Fruit fly (Drosophila melanogaster): ENCODE measurements around the gene plh.
A peak's percentile ranks its signal among the peaks of the same experiment; 100 is the strongest.

The plh gene

DNA sequence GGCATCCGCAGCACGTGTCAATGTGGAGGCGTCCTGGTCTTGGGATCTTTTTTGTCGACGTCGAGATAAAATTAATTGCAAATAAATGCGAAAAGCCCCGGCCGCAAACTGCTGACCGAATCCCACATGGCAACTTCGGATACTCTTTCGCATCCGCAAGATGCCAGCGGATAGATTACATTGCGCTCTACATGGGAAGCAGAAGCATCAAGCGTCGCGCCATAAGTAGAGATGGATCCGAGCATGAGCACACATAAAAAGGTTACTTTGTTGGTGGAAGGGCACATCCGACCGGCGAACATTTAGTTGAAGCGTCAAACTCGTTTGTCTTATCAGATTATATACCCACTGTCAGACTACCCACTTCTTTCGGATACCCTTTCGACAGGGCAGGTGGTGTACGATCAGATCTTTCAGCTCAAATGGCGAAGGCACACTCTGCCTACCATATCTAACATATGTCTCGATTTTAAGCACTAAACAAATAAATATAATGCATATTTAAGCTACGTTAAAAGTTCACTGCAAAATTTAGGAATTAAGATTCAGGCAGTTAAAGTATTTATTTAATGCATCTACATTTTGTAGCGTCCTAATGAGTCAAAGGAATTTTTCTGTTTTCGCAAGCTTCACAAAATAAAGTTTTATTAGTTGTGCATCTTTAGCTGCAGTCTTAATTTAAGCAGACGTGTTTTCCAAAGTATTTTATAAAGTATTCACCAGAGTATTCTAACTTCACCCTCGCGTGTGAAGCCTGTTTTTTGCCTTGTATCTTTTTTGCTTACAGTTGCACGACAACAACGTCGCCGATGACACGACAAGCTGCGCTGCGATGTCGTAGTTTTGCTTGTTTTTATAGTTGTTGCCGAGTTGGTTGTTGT lies 31.5 kb upstream of the plh start (continued):
- TF ChIP-seq vvl (GFP tag; IDR thresholded peaks at IDR 0.05) (no peak), phol (tag; optimal IDR thresholded peaks at IDR 0.05) (peak; percentile 0), CG2678 (tag; optimal IDR thresholded peaks at IDR 0.05) (peak; percentile 7), CG14050 (GFP tag; IDR thresholded peaks at IDR 0.05) (no peak), tap (tag; optimal IDR thresholded peaks at IDR 0.05) (peak; percentile 5), CG4328 (GFP tag; optimal IDR thresholded peaks at IDR 0.05) (no peak), CG9609 (GFP tag; optimal IDR thresholded peaks at IDR 0.05) (no peak), lola (GFP tag; optimal IDR thresholded peaks at IDR 0.05) (peak in 1 of 3 experiments; percentile 2), Med (GFP tag) (peak; percentile 44), Oli (tag; optimal IDR thresholded peaks at IDR 0.05) (peak; percentile 37), CG4404 (GFP tag; IDR thresholded peaks at IDR 0.05) (no peak), CG11504 (tag; optimal IDR thresholded peaks at IDR 0.05) (peak; percentile 35), oc (tag; optimal IDR thresholded peaks at IDR 0.05) (peak; percentile 0), tio (GFP tag; optimal IDR thresholded peaks at IDR 0.05) (peak; percentile 14), CG33213 (GFP tag; optimal IDR thresholded peaks at IDR 0.05) (no peak), chm (GFP tag; IDR thresholded peaks at IDR 0.05) (0 out of 2 replicates have a peak, but pooled peaks have one; percentile 41), Sry-δ (GFP tag; optimal IDR thresholded peaks at IDR 0.05) (no peak), ranshi (GFP tag; IDR thresholded peaks at IDR 0.05) (no peak), CG2199 (GFP tag; IDR thresholded peaks at IDR 0.05) (no peak), CG9797 (GFP tag; optimal IDR thresholded peaks at IDR 0.05) (no peak), aop (GFP tag; IDR thresholded peaks at IDR 0.05) (no peak), nmo (GFP tag; optimal IDR thresholded peaks at IDR 0.05) (peak; percentile 31), CG3281 (GFP tag; optimal IDR thresholded peaks at IDR 0.05) (no peak), CG1603 (tag; optimal IDR thresholded peaks at IDR 0.05) (peak; percentile 7), Hr51 (GFP tag; optimal IDR thresholded peaks at IDR 0.05) (peak in 1 of 2 experiments; percentile 4), CG17361 (GFP tag; IDR thresholded peaks at IDR 0.05) (0 out of 3 replicates have a peak, but pooled peaks have one; percentile 29), z (GFP tag; IDR thresholded peaks at IDR 0.05) (0 out of 3 replicates have a peak, but pooled peaks have one; percentile 41), D19A (tag; optimal IDR thresholded peaks at IDR 0.05) (peak; percentile 88), CG15011 (GFP tag; optimal IDR thresholded peaks at IDR 0.05) (peak; percentile 7)

- peak; percentile 8 for TF ChIP-seq CG4707 (GFP tag; optimal IDR thresholded peaks at IDR 0.05)
- TF ChIP-seq bowl (GFP tag; IDR thresholded peaks at IDR 0.05), result no peak
- TF ChIP-seq lmd (GFP tag; IDR thresholded peaks at IDR 0.05), result 0 out of 2 replicates have a peak, but pooled peaks have one; percentile 27
- TF ChIP-seq vvl (GFP tag; IDR thresholded peaks at IDR 0.05), result peak; percentile 33; the same call in 1 of the 2 replicates
- TF ChIP-seq CG7745 (tag; optimal IDR thresholded peaks at IDR 0.05), result no peak
- TF ChIP-seq CG32532 (GFP tag; IDR thresholded peaks at IDR 0.05), result 0 out of 2 replicates have a peak, but pooled peaks have one; percentile 26
- TF ChIP-seq aop (GFP tag; IDR thresholded peaks at IDR 0.05), result 0 out of 2 replicates have a peak, but pooled peaks have one; percentile 4
- peak; percentile 18 for TF ChIP-seq Kr (GFP tag; optimal IDR thresholded peaks at IDR 0.05)
- peak; percentile 51 for TF ChIP-seq gcm (GFP tag; optimal IDR thresholded peaks at IDR 0.05)
- TF ChIP-seq vfl (GFP tag; optimal IDR thresholded peaks at IDR 0.05), result no peak
- 0 out of 2 replicates have a peak, but pooled peaks have one; percentile 5 for TF ChIP-seq Oaz (GFP tag; IDR thresholded peaks at IDR 0.05)
- TF ChIP-seq chinmo (GFP tag; IDR thresholded peaks at IDR 0.05; ENCODE audit: partially characterized antibody), result 0 out of 4 replicates have a peak, but pooled peaks have one; percentile 52
- TF ChIP-seq grn (GFP tag; optimal IDR thresholded peaks at IDR 0.05), result peak; percentile 42
- peak; percentile 92 for TF ChIP-seq crol (GFP tag; IDR thresholded peaks at IDR 0.05)
- TF ChIP-seq shn (GFP tag; optimal IDR thresholded peaks at IDR 0.05), result no peak
- peak; percentile 35 for TF ChIP-seq Med (GFP tag)
- peak; percentile 24 for TF ChIP-seq twi (tag; optimal IDR thresholded peaks at IDR 0.05)
- TF ChIP-seq Nf-YA (GFP tag; IDR thresholded peaks at IDR 0.05), result 0 out of 2 replicates have a peak, but pooled peaks have one; percentile 7
- TF ChIP-seq CG5180 (GFP tag; optimal IDR thresholded peaks at IDR 0.05), result peak; percentile 1
- TF ChIP-seq ttk (GFP tag; IDR thresholded peaks at IDR 0.05), result peak; percentile 23; the same call in 1 of the 2 replicates
- TF ChIP-seq CG1603 (tag; optimal IDR thresholded peaks at IDR 0.05), result peak; percentile 5
- 0 out of 3 replicates have a peak, but pooled peaks have one; percentile 46 for TF ChIP-seq ci (GFP tag; IDR thresholded peaks at IDR 0.05)
- no peak for TF ChIP-seq Mad (GFP tag; optimal IDR thresholded peaks at IDR 0.05)
Observed at dm6 chr3R:5041408-5041807, 30.6 kb upstream of the plh start.
